Comparison of ENCODE assay signal across 5 fruit fly cellular contexts in genomic region chr3L:19899308-19899927, dm6.
A peak's percentile ranks its signal among the peaks of the same experiment; 100 is the strongest.
TF ChIP-seq lines count a peak whose summit lies in the region.

No protein-coding gene starts in this region.

- TF ChIP-seq CTCF in whole organism, embryonic (GFP tag; optimal IDR thresholded peaks at IDR 0.05; lab: Kevin White, UChicago), result no peak

TF ChIP-seq in whole organism, adult, 20 proteins besides CTCF, POLR2A, EP300 and RAD21 (continues in another document):
- TF ChIP-seq Hr96 (GFP tag; optimal IDR thresholded peaks at IDR 0.05; lab: Kevin White, UChicago) (no peak), tj (GFP tag; optimal IDR thresholded peaks at IDR 0.05; lab: Kevin White, UChicago) (peak; percentile 1), bab1 (GFP tag; optimal IDR thresholded peaks at IDR 0.05; lab: Kevin White, UChicago) (no peak), CG14711 (tag; optimal IDR thresholded peaks at IDR 0.05; lab: Kevin White, UChicago) (peak; percentile 87), Crg-1 (GFP tag; optimal IDR thresholded peaks at IDR 0.05; lab: Kevin White, UChicago) (no peak), CG5204 (GFP tag; optimal IDR thresholded peaks at IDR 0.05; lab: Kevin White, UChicago) (no peak), CG1620 (GFP tag; optimal IDR thresholded peaks at IDR 0.05; lab: Kevin White, UChicago) (no peak), CG33017 (tag; optimal IDR thresholded peaks at IDR 0.05; lab: Kevin White, UChicago) (no peak), kay (GFP tag; lab: Kevin White, UChicago; ENCODE audit: borderline replicate concordance) (peak; percentile 95), cic (GFP tag; optimal IDR thresholded peaks at IDR 0.05; lab: Kevin White, UChicago) (peak; percentile 73), Clk (GFP tag; optimal IDR thresholded peaks at IDR 0.05; lab: Kevin White, UChicago) (no peak), toe (GFP tag; optimal IDR thresholded peaks at IDR 0.05; lab: Kevin White, UChicago) (no peak), Mnt (GFP tag; optimal IDR thresholded peaks at IDR 0.05; lab: Kevin White, UChicago) (peak; percentile 55), ovo (GFP tag; optimal IDR thresholded peaks at IDR 0.05; lab: Kevin White, UChicago) (no peak), CG11617 (GFP tag; optimal IDR thresholded peaks at IDR 0.05; lab: Kevin White, UChicago) (peak; percentile 14), CG7101 (tag; optimal IDR thresholded peaks at IDR 0.05; lab: Kevin White, UChicago) (no peak), CG12768 (GFP tag; optimal IDR thresholded peaks at IDR 0.05; lab: Kevin White, UChicago) (peak; percentile 47), CG7045 (GFP tag; optimal IDR thresholded peaks at IDR 0.05; lab: Kevin White, UChicago) (no peak), pad (GFP tag; optimal IDR thresholded peaks at IDR 0.05; lab: Kevin White, UChicago) (peak; percentile 5)

TF ChIP-seq in whole organism, embryonic, 481 proteins besides CTCF, POLR2A, EP300 and RAD21 (continues in another document):
- TF ChIP-seq trem (tag; optimal IDR thresholded peaks at IDR 0.05; lab: Kevin White, UChicago), result peak; percentile 54
- TF ChIP-seq cg (GFP tag; optimal IDR thresholded peaks at IDR 0.05; lab: Kevin White, UChicago), result peak; percentile 94
- TF ChIP-seq CG14441 (GFP tag; IDR thresholded peaks at IDR 0.05; lab: Robert Waterston, UW), result no peak
- TF ChIP-seq hbn (GFP tag; IDR thresholded peaks at IDR 0.05; lab: Robert Waterston, UW; ENCODE audit: partially characterized antibody), result no peak
- TF ChIP-seq CG33557 (GFP tag; optimal IDR thresholded peaks at IDR 0.05; lab: Kevin White, UChicago), result no peak
- peak; percentile 96 for TF ChIP-seq kni (GFP tag; optimal IDR thresholded peaks at IDR 0.05; lab: Kevin White, UChicago)
- peak; percentile 30; the same call in 1 of the 2 replicates for TF ChIP-seq Scr (GFP tag; IDR thresholded peaks at IDR 0.05; lab: Robert Waterston, UW; ENCODE audit: partially characterized antibody)
- no peak for TF ChIP-seq Sox102F (GFP tag; optimal IDR thresholded peaks at IDR 0.05; lab: Kevin White, UChicago)
- 0 out of 3 replicates have a peak, but pooled peaks have one; percentile 7 for TF ChIP-seq row (GFP tag; IDR thresholded peaks at IDR 0.05; lab: Robert Waterston, UW)
- TF ChIP-seq D (optimal IDR thresholded peaks at IDR 0.05; lab: Kevin White, UChicago), result peak; percentile 89
- TF ChIP-seq D (GFP tag; optimal IDR thresholded peaks at IDR 0.05; lab: Kevin White, UChicago), result no peak
- no peak for TF ChIP-seq CG3838 (GFP tag; optimal IDR thresholded peaks at IDR 0.05; lab: Kevin White, UChicago)
- peak; percentile 36 for TF ChIP-seq ac (GFP tag; optimal IDR thresholded peaks at IDR 0.05; lab: Kevin White, UChicago)
- TF ChIP-seq CG12659 (GFP tag; optimal IDR thresholded peaks at IDR 0.05; lab: Kevin White, UChicago), result no peak
- peak; percentile 4 for TF ChIP-seq BEAF-32 (GFP tag; optimal IDR thresholded peaks at IDR 0.05; lab: Kevin White, UChicago)
- no peak for TF ChIP-seq CG33213 (GFP tag; optimal IDR thresholded peaks at IDR 0.05; lab: Kevin White, UChicago)
- TF ChIP-seq CG12769 (tag; optimal IDR thresholded peaks at IDR 0.05; lab: Kevin White, UChicago), result peak; percentile 44
- TF ChIP-seq inv (GFP tag; IDR thresholded peaks at IDR 0.05; lab: Robert Waterston, UW; ENCODE audit: partially characterized antibody), result no peak

TF ChIP-seq in whole organism, prepupa, 60 proteins besides CTCF, POLR2A, EP300 and RAD21 (continues in another document):
- TF ChIP-seq Blimp-1 (GFP tag; optimal IDR thresholded peaks at IDR 0.05; lab: Kevin White, UChicago) (no peak), CG3919 (GFP tag; optimal IDR thresholded peaks at IDR 0.05; lab: Kevin White, UChicago) (no peak), ss (GFP tag; optimal IDR thresholded peaks at IDR 0.05; lab: Kevin White, UChicago) (peak; percentile 25 to 67), CG6276 (GFP tag; optimal IDR thresholded peaks at IDR 0.05; lab: Kevin White, UChicago) (no peak), CG4318 (GFP tag; optimal IDR thresholded peaks at IDR 0.05; lab: Kevin White, UChicago) (no peak), Met (GFP tag; optimal IDR thresholded peaks at IDR 0.05; lab: Kevin White, UChicago) (peak; percentile 7), Ets96B (tag; optimal IDR thresholded peaks at IDR 0.05; lab: Kevin White, UChicago) (no peak), salr (GFP tag; optimal IDR thresholded peaks at IDR 0.05; lab: Kevin White, UChicago) (no peak), CG6792 (GFP tag; optimal IDR thresholded peaks at IDR 0.05; lab: Kevin White, UChicago) (no peak), dac (GFP tag; optimal IDR thresholded peaks at IDR 0.05; lab: Kevin White, UChicago) (no peak), fd85E (GFP tag; optimal IDR thresholded peaks at IDR 0.05; lab: Kevin White, UChicago) (no peak), CG7368 (GFP tag; optimal IDR thresholded peaks at IDR 0.05; lab: Kevin White, UChicago) (no peak), Gug (GFP tag; IDR thresholded peaks at IDR 0.05; lab: Robert Waterston, UW) (no peak), cyc (GFP tag; optimal IDR thresholded peaks at IDR 0.05; lab: Kevin White, UChicago) (no peak), eg (GFP tag; IDR thresholded peaks at IDR 0.05; lab: Robert Waterston, UW) (no peak), Eip75B (GFP tag; optimal IDR thresholded peaks at IDR 0.05; lab: Kevin White, UChicago) (peak; percentile 18), pdm3 (GFP tag; optimal IDR thresholded peaks at IDR 0.05; lab: Kevin White, UChicago) (no peak), svp (GFP tag; lab: Kevin White, UChicago) (peak; percentile 63), topi (GFP tag; optimal IDR thresholded peaks at IDR 0.05; lab: Kevin White, UChicago) (no peak), CG15336 (GFP tag; IDR thresholded peaks at IDR 0.05; lab: Robert Waterston, UW) (no peak; the same call in 1 of the 2 replicates), Hr38 (GFP tag; optimal IDR thresholded peaks at IDR 0.05; lab: Kevin White, UChicago) (no peak)

TF ChIP-seq in whole organism, pupa, 21 proteins besides CTCF, POLR2A, EP300 and RAD21:
- TF ChIP-seq rn (GFP tag; IDR thresholded peaks at IDR 0.05; lab: Robert Waterston, UW) (no peak), EcR (GFP tag; optimal IDR thresholded peaks at IDR 0.05; lab: Kevin White, UChicago) (peak; percentile 74), Ets98B (GFP tag; IDR thresholded peaks at IDR 0.05; lab: Robert Waterston, UW) (no peak), Pif1A (GFP tag; optimal IDR thresholded peaks at IDR 0.05; lab: Kevin White, UChicago) (no peak), CG13204 (GFP tag; optimal IDR thresholded peaks at IDR 0.05; lab: Kevin White, UChicago) (peak; percentile 25)

TF ChIP-seq in whole organism, wandering third instar larva, 38 proteins besides CTCF, POLR2A, EP300 and RAD21:
- TF ChIP-seq Vsx2 (GFP tag; optimal IDR thresholded peaks at IDR 0.05; lab: Kevin White, UChicago; ENCODE audit: partially characterized antibody) (no peak), h (GFP tag; optimal IDR thresholded peaks at IDR 0.05; lab: Kevin White, UChicago) (peak; percentile 28), tai (GFP tag; optimal IDR thresholded peaks at IDR 0.05; lab: Kevin White, UChicago) (peak; percentile 30), usp (GFP tag; optimal IDR thresholded peaks at IDR 0.05; lab: Kevin White, UChicago) (no peak), ey (GFP tag; optimal IDR thresholded peaks at IDR 0.05; lab: Kevin White, UChicago) (no peak), dsf (GFP tag; optimal IDR thresholded peaks at IDR 0.05; lab: Kevin White, UChicago; ENCODE audit: borderline replicate concordance) (no peak), CrebA (GFP tag; optimal IDR thresholded peaks at IDR 0.05; lab: Kevin White, UChicago; ENCODE audit: borderline replicate concordance) (peak; percentile 63), Abd-B (GFP tag; optimal IDR thresholded peaks at IDR 0.05; lab: Kevin White, UChicago) (no peak), Dif (GFP tag; optimal IDR thresholded peaks at IDR 0.05; lab: Kevin White, UChicago; ENCODE audit: partially characterized antibody) (no peak), Myc (optimal IDR thresholded peaks at IDR 0.05; lab: Kevin White, UChicago) (no peak), Hr78 (GFP tag; optimal IDR thresholded peaks at IDR 0.05; lab: Kevin White, UChicago) (no peak), pan (optimal IDR thresholded peaks at IDR 0.05; lab: Kevin White, UChicago) (no peak), dl (GFP tag; optimal IDR thresholded peaks at IDR 0.05; lab: Kevin White, UChicago; ENCODE audit: insufficient read depth in 1 of 2, partially characterized antibody in 2 of 2) (no peak), lola (GFP tag; optimal IDR thresholded peaks at IDR 0.05; lab: Kevin White, UChicago) (no peak), woc (GFP tag; optimal IDR thresholded peaks at IDR 0.05; lab: Kevin White, UChicago) (no peak), Jra (GFP tag; optimal IDR thresholded peaks at IDR 0.05; lab: Kevin White, UChicago) (peak; percentile 15), OdsH (GFP tag; optimal IDR thresholded peaks at IDR 0.05; lab: Kevin White, UChicago) (no peak), Rel (GFP tag; optimal IDR thresholded peaks at IDR 0.05; lab: Kevin White, UChicago) (no peak), Rel (tag; optimal IDR thresholded peaks at IDR 0.05; lab: Kevin White, UChicago) (peak; percentile 86), sage (GFP tag; optimal IDR thresholded peaks at IDR 0.05; lab: Kevin White, UChicago) (no peak), sv (GFP tag; optimal IDR thresholded peaks at IDR 0.05; lab: Kevin White, UChicago) (no peak), brk (GFP tag; optimal IDR thresholded peaks at IDR 0.05; lab: Kevin White, UChicago) (no peak), jim (GFP tag; optimal IDR thresholded peaks at IDR 0.05; lab: Kevin White, UChicago) (no peak), HLH106 (tag; optimal IDR thresholded peaks at IDR 0.05; lab: Kevin White, UChicago) (no peak), psq (GFP tag; optimal IDR thresholded peaks at IDR 0.05; lab: Kevin White, UChicago) (no peak)
TF ChIP-seq in whole organism, wandering third instar larva: peak in this region for 5.
